Worm (Caenorhabditis elegans) whole organism, L3 larva: ENCODE results near the gene ssl-1.

Source experiments
- R02D3.7 ChIP-seq: fragments of 150-350 bp; optimal IDR thresholded peaks from 2 replicates; lab custom pipeline; 2014; ENCODE audit warnings: missing biosample characterization, missing genetic modification characterization
- ZK546.5 ChIP-seq: sonication (generic microtip); optimal IDR thresholded peaks from 2 replicates; lab custom pipeline; 2017; ENCODE audit warnings: missing biosample characterization, missing genetic modification characterization
- aly-2 ChIP-seq: fragments of 150-350 bp; optimal IDR thresholded peaks from 2 replicates; lab custom pipeline; 2014; ENCODE audit warnings: missing biosample characterization, missing genetic modification characterization
- ceh-16 ChIP-seq: sonication (generic microtip); optimal IDR thresholded peaks from 2 replicates; lab custom pipeline; 2017; ENCODE audit warnings: missing biosample characterization, missing genetic modification characterization
- ceh-82 ChIP-seq: fragments of 150-350 bp; optimal IDR thresholded peaks from 2 replicates; lab custom pipeline; 2014; ENCODE audit warnings: missing biosample characterization, missing genetic modification characterization
- ceh-9 ChIP-seq: sonication (generic microtip); optimal IDR thresholded peaks from 2 replicates; lab custom pipeline; 2018; ENCODE audit warnings: missing biosample characterization, missing genetic modification characterization
- elt-2 ChIP-seq: sonication (generic microtip); optimal IDR thresholded peaks from 2 replicates; lab custom pipeline; 2016; ENCODE audit warnings: missing genetic modification reagents, mild to moderate bottlenecking, missing genetic modification characterization, missing compliant biosample characterization
- elt-3 ChIP-seq, 3 experiments: fragments of 150-350 bp in 1 of 3; sonication (generic microtip) in 2 of 3; optimal IDR thresholded peaks; 2 replicates in 2 of 3; 4 replicates in 1 of 3; lab custom pipeline; 2014 to 2017; ENCODE audit warnings: missing biosample characterization in 3 of 3, missing genetic modification characterization in 3 of 3
- fos-1 ChIP-seq: fragments of 150-350 bp; optimal IDR thresholded peaks from 2 replicates; lab custom pipeline; 2014; ENCODE audit warnings: missing biosample characterization, missing genetic modification characterization
- jun-1 ChIP-seq: fragments of 150-350 bp; optimal IDR thresholded peaks from 2 replicates; lab custom pipeline; 2014; ENCODE audit warnings: missing biosample characterization, missing genetic modification reagents, missing genetic modification characterization
- mml-1 ChIP-seq: fragments of 150-350 bp; sonication (generic microtip); optimal IDR thresholded peaks from 3 replicates; lab custom pipeline; 2014; ENCODE audit warnings: missing biosample characterization, missing genetic modification characterization
- pqm-1 ChIP-seq: fragments of 150-350 bp; optimal IDR thresholded peaks from 2 replicates; lab custom pipeline; 2017; ENCODE audit warnings: missing biosample characterization, missing genetic modification characterization, inconsistent platforms
- snpc-4 ChIP-seq: fragments of 150-350 bp; optimal IDR thresholded peaks from 2 replicates; lab custom pipeline; 2014; ENCODE audit warnings: missing biosample characterization, missing genetic modification characterization
- unc-62 ChIP-seq: fragments of 150-350 bp; sonication (generic microtip); optimal IDR thresholded peaks from 4 replicates; lab custom pipeline; 2014; ENCODE audit warnings: missing biosample characterization, missing genetic modification reagents, missing genetic modification characterization

DNA sequence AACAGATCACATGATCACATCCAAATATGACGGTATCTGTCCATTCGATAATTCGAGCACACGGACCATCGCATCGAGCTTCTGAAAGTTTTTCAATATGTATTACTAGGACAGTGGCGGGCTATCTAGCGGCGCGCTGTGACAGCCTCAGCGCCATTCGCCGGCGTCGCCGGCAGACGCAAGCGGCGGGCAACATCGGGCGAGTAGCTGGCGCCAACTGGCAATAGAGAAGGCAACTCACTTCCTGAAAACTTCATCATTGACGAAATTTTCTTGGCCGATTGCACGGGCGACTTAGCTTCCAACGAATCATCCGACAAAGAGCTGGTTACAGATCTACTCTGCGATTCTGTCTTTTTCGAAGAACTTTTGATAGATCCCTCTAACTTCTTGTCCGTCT lies 73.9 kb downstream of the ssl-1 start:
- TF ChIP-seq snpc-4 (tag; lab: Kevin White, UChicago), result no peak
- no peak for TF ChIP-seq elt-2 (tag; lab: Kevin White, UChicago)
- TF ChIP-seq ZK546.5 (tag; lab: Kevin White, UChicago), result no peak
- TF ChIP-seq mml-1, result no peak
- TF ChIP-seq unc-62 (GFP tag; lab: Kevin White, UChicago), result no peak
- no peak for TF ChIP-seq ceh-82 (tag; lab: Kevin White, UChicago)
- no peak for TF ChIP-seq aly-2
- no peak for TF ChIP-seq fos-1 (tag; lab: Kevin White, UChicago)
- no peak for TF ChIP-seq ceh-16 (tag; lab: Kevin White, UChicago)
- no peak for TF ChIP-seq R02D3.7
- TF ChIP-seq ceh-9, result no peak
- no peak for TF ChIP-seq elt-3 (tag; optimal IDR thresholded peaks at IDR 0.05; lab: Kevin White, UChicago)
- no peak for TF ChIP-seq pqm-1 (tag; lab: Kevin White, UChicago)
- TF ChIP-seq jun-1 (tag; lab: Kevin White, UChicago), result no peak
